Fruit fly (Drosophila melanogaster) whole organism, prepupa: ENCODE measurements around the gene CG17377.

ENCODE experiments used
- CG10669 ChIP-seq: fragments of 200-800 bp; sonication (Bioruptor generic); optimal IDR thresholded peaks from 3 replicates; lab custom pipeline; 2018; ENCODE audit warnings: missing biosample characterization, mild to moderate bottlenecking, missing genetic modification characterization, moderate library complexity
- CG3032 ChIP-seq: fragments of 200-800 bp; optimal IDR thresholded peaks from 2 replicates; lab custom pipeline; 2019; ENCODE audit warnings: missing biosample characterization, mild to moderate bottlenecking, missing genetic modification characterization, moderate library complexity
- CG32006 ChIP-seq: fragments of 200-800 bp; sonication (Bioruptor generic); optimal IDR thresholded peaks from 3 replicates; lab custom pipeline; 2017; ENCODE audit warnings: missing biosample characterization, mild to moderate bottlenecking, missing genetic modification characterization
- CG6276 ChIP-seq: fragments of 200-800 bp; sonication (Bioruptor generic); optimal IDR thresholded peaks from 2 replicates; lab custom pipeline; 2017; ENCODE audit warnings: missing biosample characterization, mild to moderate bottlenecking, missing genetic modification characterization
- Hr4 ChIP-seq: fragments of 200-800 bp; sonication (Bioruptor generic); optimal IDR thresholded peaks from 3 replicates; lab custom pipeline; 2016; ENCODE audit warnings: missing biosample characterization, missing genetic modification characterization
- Lpt ChIP-seq: fragments of 200-800 bp; sonication (Bioruptor generic); optimal IDR thresholded peaks from 3 replicates; lab custom pipeline; 2016; ENCODE audit warnings: missing biosample characterization, missing genetic modification characterization
- Sox15 ChIP-seq: fragments of 200-800 bp; sonication (Bioruptor generic); optimal IDR thresholded peaks from 3 replicates; lab custom pipeline; 2016; ENCODE audit warnings: missing biosample characterization, missing genetic modification characterization
- dsx ChIP-seq: fragments of 200-800 bp; optimal IDR thresholded peaks from 3 replicates; lab custom pipeline; 2019; ENCODE audit warnings: missing biosample characterization, mild to moderate bottlenecking, missing genetic modification characterization, moderate library complexity; ENCODE audit not compliant: poor library complexity, severe bottlenecking
- fd85E ChIP-seq: fragments of 200-800 bp; sonication (Bioruptor generic); optimal IDR thresholded peaks from 3 replicates; lab custom pipeline; 2016; ENCODE audit warnings: missing biosample characterization, missing genetic modification characterization
- salr ChIP-seq, 2 experiments: fragments of 200-800 bp; sonication (Bioruptor generic); optimal IDR thresholded peaks; 3 replicates each; lab custom pipeline; 2016 to 2018; ENCODE audit warnings: missing biosample characterization in 2 of 2, missing genetic modification characterization in 2 of 2, mild to moderate bottlenecking in 1 of 2
- spab ChIP-seq: fragments of 200-800 bp; sonication (Bioruptor generic); optimal IDR thresholded peaks from 2 replicates; lab custom pipeline; 2017; ENCODE audit warnings: missing biosample characterization, mild to moderate bottlenecking, missing genetic modification characterization, missing genetic modification reagents
- topi ChIP-seq: fragments of 200-800 bp; sonication (Bioruptor generic); optimal IDR thresholded peaks from 3 replicates; lab custom pipeline; 2016; ENCODE audit warnings: missing biosample characterization, missing genetic modification characterization

dm6 chr2L:6821631-6822030 lies 19.0 kb upstream of the CG17377 start, which contains the start of gene sens-2:
- no peak for TF ChIP-seq CG10669 (GFP tag; lab: Kevin White, UChicago)
- TF ChIP-seq CG32006 (GFP tag; lab: Kevin White, UChicago) = no peak
- no peak for TF ChIP-seq fd85E (GFP tag; lab: Kevin White, UChicago)
- no peak for TF ChIP-seq Lpt (GFP tag; lab: Kevin White, UChicago)
- TF ChIP-seq Sox15 = no peak
- TF ChIP-seq CG3032 (tag; lab: Kevin White, UChicago) = no peak
- TF ChIP-seq Hr4 = no peak
- TF ChIP-seq topi = no peak
- no peak for TF ChIP-seq spab (GFP tag; lab: Kevin White, UChicago)
- TF ChIP-seq salr (GFP tag; optimal IDR thresholded peaks at IDR 0.05; lab: Kevin White, UChicago) = no peak
- no peak for TF ChIP-seq CG6276 (GFP tag; lab: Kevin White, UChicago)
- TF ChIP-seq dsx (GFP tag; lab: Kevin White, UChicago) = no peak
